Fruit fly (Drosophila melanogaster): Measurements from ENCODE around the gene Ref2.

DNA sequence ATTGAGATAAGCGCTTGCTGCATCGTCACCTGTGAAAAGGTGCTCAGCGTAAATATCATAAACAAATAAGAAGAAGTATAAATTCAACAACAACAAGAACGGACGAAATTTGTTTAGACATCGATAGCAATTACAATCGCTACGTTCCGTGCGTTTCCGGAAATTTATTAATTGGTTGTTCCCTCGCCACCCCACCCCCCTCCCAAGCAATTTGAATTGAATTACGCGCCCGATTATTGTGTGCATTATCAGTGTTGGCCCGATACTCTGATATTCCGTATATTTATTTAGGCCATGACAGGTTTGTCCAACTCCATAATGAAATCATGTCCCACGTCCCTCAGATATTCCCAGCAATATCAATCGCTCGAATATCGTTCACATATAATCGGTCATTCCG is 4.6 kb downstream of the Ref2 start:
- TF ChIP-seq kay (GFP tag; ENCODE audit: borderline replicate concordance) (no peak), CG7045 (GFP tag; optimal IDR thresholded peaks at IDR 0.05) (no peak), cnc (optimal IDR thresholded peaks at IDR 0.05) (no peak), toe (GFP tag; optimal IDR thresholded peaks at IDR 0.05) (no peak), Clk (GFP tag; optimal IDR thresholded peaks at IDR 0.05) (no peak), bab1 (GFP tag; optimal IDR thresholded peaks at IDR 0.05) (no peak), Hr96 (GFP tag; optimal IDR thresholded peaks at IDR 0.05) (no peak), CG5204 (GFP tag; optimal IDR thresholded peaks at IDR 0.05) (no peak), CG14711 (tag; optimal IDR thresholded peaks at IDR 0.05) (no peak), pad (GFP tag; optimal IDR thresholded peaks at IDR 0.05) (no peak)

All from whole organism, adult.